Fruit fly (Drosophila melanogaster) whole organism, prepupa: ENCODE data around the gene CG2818.

Source experiments
- CG15336 ChIP-seq: fragments of 200-800 bp; sonication (Bioruptor generic); IDR thresholded peaks from 2 replicates; pipeline ENCODE4 v1.3.6; 2022; ENCODE audit warnings: missing biosample characterization, missing genetic modification characterization
- CG1621 ChIP-seq: fragments of 200-800 bp; sonication (Bioruptor generic); optimal IDR thresholded peaks from 3 replicates; lab custom pipeline; 2018; ENCODE audit warnings: missing biosample characterization, mild to moderate bottlenecking, missing genetic modification characterization
- CG3032 ChIP-seq: fragments of 200-800 bp; optimal IDR thresholded peaks from 2 replicates; lab custom pipeline; 2019; ENCODE audit warnings: missing biosample characterization, mild to moderate bottlenecking, missing genetic modification characterization, moderate library complexity
- CG6276 ChIP-seq: fragments of 200-800 bp; sonication (Bioruptor generic); optimal IDR thresholded peaks from 2 replicates; lab custom pipeline; 2017; ENCODE audit warnings: missing biosample characterization, mild to moderate bottlenecking, missing genetic modification characterization
- CG8119 ChIP-seq: fragments of 200-800 bp; sonication (Bioruptor generic); IDR thresholded peaks from 3 replicates; pipeline ENCODE4 v1.3.6; 2022; ENCODE audit warnings: missing biosample characterization, missing genetic modification characterization
- Smox ChIP-seq: fragments of 200-800 bp; sonication (Bioruptor generic); optimal IDR thresholded peaks from 3 replicates; lab custom pipeline; 2016; ENCODE audit warnings: missing biosample characterization, missing genetic modification characterization
- Sox102F ChIP-seq: fragments of 200-800 bp; sonication (Bioruptor generic); optimal IDR thresholded peaks from 2 replicates; lab custom pipeline; 2016; ENCODE audit warnings: missing biosample characterization, mild to moderate bottlenecking, missing genetic modification characterization
- fd59A ChIP-seq: fragments of 200-800 bp; sonication (Bioruptor generic); optimal IDR thresholded peaks from 2 replicates; lab custom pipeline; 2017; ENCODE audit warnings: missing biosample characterization, mild to moderate bottlenecking, missing genetic modification characterization, missing genetic modification reagents
- fd85E ChIP-seq: fragments of 200-800 bp; sonication (Bioruptor generic); optimal IDR thresholded peaks from 3 replicates; lab custom pipeline; 2016; ENCODE audit warnings: missing biosample characterization, missing genetic modification characterization
- topi ChIP-seq: fragments of 200-800 bp; sonication (Bioruptor generic); optimal IDR thresholded peaks from 3 replicates; lab custom pipeline; 2016; ENCODE audit warnings: missing biosample characterization, missing genetic modification characterization

DNA sequence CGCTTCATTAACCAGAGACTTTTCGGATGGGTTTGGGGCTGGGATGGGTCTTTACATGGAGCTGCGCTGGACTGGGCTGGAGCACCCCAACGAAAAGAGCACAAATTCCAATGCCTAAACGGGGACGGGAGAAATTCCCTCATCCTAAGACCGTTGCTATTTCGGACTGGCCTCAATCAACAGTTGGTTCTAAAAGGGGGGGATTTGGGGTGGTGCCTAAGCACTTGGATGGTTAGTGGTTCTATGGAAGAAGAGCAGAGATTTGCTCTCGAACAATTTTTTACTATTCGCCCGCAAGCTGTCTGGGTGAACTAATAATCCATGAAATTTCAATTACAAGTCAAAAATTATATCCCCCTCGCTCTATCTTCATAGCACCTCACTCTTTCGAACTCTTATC, 16.5 kb downstream of the CG2818 start:
- TF ChIP-seq CG6276 (GFP tag; lab: Kevin White, UChicago), result no peak
- no peak for TF ChIP-seq topi
- TF ChIP-seq CG15336 (GFP tag; lab: Robert Waterston, UW), result no peak
- no peak for TF ChIP-seq CG8119 (GFP tag; lab: Robert Waterston, UW)
- no peak for TF ChIP-seq Smox (GFP tag; lab: Kevin White, UChicago)
- TF ChIP-seq fd85E (GFP tag; lab: Kevin White, UChicago), result no peak
- no peak for TF ChIP-seq Sox102F
- no peak for TF ChIP-seq CG1621 (tag; lab: Kevin White, UChicago)
- TF ChIP-seq CG3032 (tag; lab: Kevin White, UChicago), result no peak
- no peak for TF ChIP-seq fd59A (GFP tag; lab: Kevin White, UChicago)
